Fruit fly (Drosophila melanogaster) whole organism, embryonic: ENCODE data around the gene Duox.

Experiments
- BEAF-32 ChIP-seq: fragments of 200-800 bp; sonication (Bioruptor generic); optimal IDR thresholded peaks from 3 replicates; lab custom pipeline; 2017; ENCODE audit warnings: missing biosample characterization, missing genetic modification characterization, mild to moderate bottlenecking, moderate library complexity, missing genetic modification reagents
- CG10147 ChIP-seq: fragments of 200-800 bp; sonication (Bioruptor generic); optimal IDR thresholded peaks from 2 replicates; lab custom pipeline; 2019; ENCODE audit warnings: missing biosample characterization, mild to moderate bottlenecking, missing genetic modification characterization, moderate library complexity
- CG10654 ChIP-seq: fragments of 200-800 bp; sonication (Bioruptor generic); optimal IDR thresholded peaks from 2 replicates; lab custom pipeline; 2016; ENCODE audit warnings: missing biosample characterization, missing genetic modification characterization
- CG15011 ChIP-seq: fragments of 200-800 bp; sonication (Bioruptor generic); optimal IDR thresholded peaks from 3 replicates; lab custom pipeline; 2018; ENCODE audit warnings: missing biosample characterization, mild to moderate bottlenecking, missing genetic modification characterization
- CG1602 ChIP-seq: fragments of 200-800 bp; sonication (Bioruptor generic); optimal IDR thresholded peaks from 3 replicates; lab custom pipeline; 2016; ENCODE audit warnings: missing biosample characterization, missing genetic modification characterization
- CG16863 ChIP-seq: fragments of 200-800 bp; sonication (Bioruptor generic); optimal IDR thresholded peaks from 3 replicates; lab custom pipeline; 2016; ENCODE audit warnings: missing biosample characterization, missing genetic modification characterization
- CG17359 ChIP-seq: fragments of 200-800 bp; sonication (Bioruptor generic); optimal IDR thresholded peaks from 3 replicates; lab custom pipeline; 2018; ENCODE audit warnings: missing biosample characterization, mild to moderate bottlenecking, missing genetic modification characterization, moderate library complexity
- CG17802 ChIP-seq: fragments of 200-800 bp; sonication (Bioruptor generic); optimal IDR thresholded peaks from 2 replicates; lab custom pipeline; 2018; ENCODE audit warnings: missing biosample characterization, mild to moderate bottlenecking, missing genetic modification characterization, moderate library complexity
- CG1792 ChIP-seq: fragments of 200-800 bp; sonication (Bioruptor generic); optimal IDR thresholded peaks from 2 replicates; lab custom pipeline; 2016; ENCODE audit warnings: missing biosample characterization, missing genetic modification characterization
- CG2120 ChIP-seq: fragments of 200-800 bp; sonication (Bioruptor generic); optimal IDR thresholded peaks from 3 replicates; lab custom pipeline; 2016; ENCODE audit warnings: missing biosample characterization, missing genetic modification characterization
- CG30431 ChIP-seq: fragments of 200-800 bp; sonication (Bioruptor generic); optimal IDR thresholded peaks from 2 replicates; lab custom pipeline; 2017; ENCODE audit warnings: missing biosample characterization, missing genetic modification characterization
- CG31365 ChIP-seq: fragments of 200-800 bp; sonication (Bioruptor generic); optimal IDR thresholded peaks from 2 replicates; lab custom pipeline; 2018; ENCODE audit warnings: missing biosample characterization, mild to moderate bottlenecking, missing genetic modification characterization
- CG31388 ChIP-seq: fragments of 200-800 bp; sonication (Bioruptor generic); optimal IDR thresholded peaks from 2 replicates; lab custom pipeline; 2016; ENCODE audit warnings: missing biosample characterization, missing genetic modification characterization
- CG4707 ChIP-seq: fragments of 200-800 bp; sonication (Bioruptor generic); optimal IDR thresholded peaks from 2 replicates; lab custom pipeline; 2018; ENCODE audit warnings: missing biosample characterization, mild to moderate bottlenecking, missing genetic modification characterization, moderate library complexity
- CG5180 ChIP-seq: fragments of 200-800 bp; sonication (Bioruptor generic); optimal IDR thresholded peaks from 3 replicates; lab custom pipeline; 2017; ENCODE audit warnings: missing biosample characterization, missing genetic modification characterization, mild to moderate bottlenecking, moderate library complexity, missing genetic modification reagents
- CG7372 ChIP-seq: fragments of 200-800 bp; sonication (Bioruptor generic); IDR thresholded peaks from 2 replicates; pipeline ENCODE4 v1.3.6; 2022; ENCODE audit warnings: missing biosample characterization, missing genetic modification characterization
- CG8089 ChIP-seq: fragments of 200-800 bp; sonication (Bioruptor generic); optimal IDR thresholded peaks from 3 replicates; lab custom pipeline; 2016; ENCODE audit warnings: missing biosample characterization, missing genetic modification characterization
- CG9215 ChIP-seq: fragments of 200-800 bp; sonication (Bioruptor generic); IDR thresholded peaks from 2 replicates; pipeline ENCODE4 v1.3.6; 2022; ENCODE audit warnings: missing biosample characterization, missing genetic modification characterization
- CG9437 ChIP-seq: fragments of 200-800 bp; sonication (Bioruptor generic); optimal IDR thresholded peaks from 2 replicates; lab custom pipeline; 2018; ENCODE audit warnings: missing biosample characterization, mild to moderate bottlenecking, missing genetic modification characterization
- Dbx ChIP-seq: fragments of 200-800 bp; sonication (Bioruptor generic); IDR thresholded peaks from 3 replicates; pipeline ENCODE4 v1.3.6; 2022; ENCODE audit warnings: missing biosample characterization, missing genetic modification characterization
- Dfd ChIP-seq, 2 experiments: fragments of >200 bp; optimal IDR thresholded peaks; 2 replicates each; lab custom pipeline; 2017; ENCODE audit warnings: missing biosample characterization in 2 of 2, missing genetic modification characterization in 2 of 2
- Doc2 ChIP-seq: fragments of 200-800 bp; sonication (Bioruptor generic); IDR thresholded peaks from 2 replicates; pipeline ENCODE4 v1.3.6; 2022; ENCODE audit warnings: missing biosample characterization, missing genetic modification characterization
- ERR ChIP-seq: fragments of 200-800 bp; sonication (Bioruptor generic); optimal IDR thresholded peaks from 2 replicates; lab custom pipeline; 2016; ENCODE audit warnings: missing biosample characterization, missing genetic modification characterization
- Fer3 ChIP-seq: fragments of 200-800 bp; sonication (Bioruptor generic); optimal IDR thresholded peaks from 2 replicates; lab custom pipeline; 2018; ENCODE audit warnings: missing biosample characterization, mild to moderate bottlenecking, missing genetic modification characterization, moderate library complexity
- HLHmδ ChIP-seq: fragments of 200-800 bp; sonication (Bioruptor generic); optimal IDR thresholded peaks from 2 replicates; lab custom pipeline; 2018; ENCODE audit warnings: missing biosample characterization, mild to moderate bottlenecking, missing genetic modification characterization, moderate library complexity
- Neu2 ChIP-seq: fragments of 200-800 bp; sonication (Bioruptor generic); optimal IDR thresholded peaks from 3 replicates; lab custom pipeline; 2016; ENCODE audit warnings: missing biosample characterization, missing genetic modification characterization, borderline replicate concordance
- Nf-YA ChIP-seq: fragments of 200-800 bp; sonication (Bioruptor generic); IDR thresholded peaks from 2 replicates; pipeline ENCODE4 v1.3.6; 2022; ENCODE audit warnings: missing biosample characterization, missing genetic modification characterization
- NfI ChIP-seq: fragments of 200-800 bp; sonication (Bioruptor generic); optimal IDR thresholded peaks from 3 replicates; lab custom pipeline; 2018; ENCODE audit warnings: missing biosample characterization, mild to moderate bottlenecking, missing genetic modification characterization, moderate library complexity
- Oaz ChIP-seq: fragments of 200-800 bp; sonication (Bioruptor generic); IDR thresholded peaks from 2 replicates; pipeline ENCODE4 v1.3.6; 2022; ENCODE audit warnings: missing biosample characterization, missing genetic modification characterization
- Pdp1 ChIP-seq, 2 experiments: fragments of 200-800 bp; sonication (Bioruptor generic); optimal IDR thresholded peaks; 3 replicates each; lab custom pipeline; 2016; ENCODE audit warnings: missing biosample characterization in 2 of 2, missing genetic modification characterization in 2 of 2, mild to moderate bottlenecking in 1 of 2, moderate library complexity in 1 of 2
- Rx ChIP-seq: fragments of 200-800 bp; sonication (Bioruptor generic); IDR thresholded peaks from 2 replicates; pipeline ENCODE4 v1.3.6; 2022; ENCODE audit warnings: missing biosample characterization, missing genetic modification characterization
- Sin3A ChIP-seq: fragments of >200 bp; optimal IDR thresholded peaks from 2 replicates; lab custom pipeline; 2018
- Ssrp ChIP-seq: fragments of 200-800 bp; sonication (Bioruptor generic); optimal IDR thresholded peaks from 2 replicates; lab custom pipeline; 2018; ENCODE audit warnings: missing biosample characterization, mild to moderate bottlenecking, missing genetic modification characterization, moderate library complexity
- Tbp ChIP-seq: fragments of >200 bp; optimal IDR thresholded peaks from 2 replicates; lab custom pipeline; 2018; ENCODE audit warnings: missing biosample characterization, missing genetic modification characterization
- YL-1 ChIP-seq: fragments of 200-800 bp; sonication (Bioruptor generic); optimal IDR thresholded peaks from 3 replicates; lab custom pipeline; 2017; ENCODE audit warnings: missing biosample characterization, mild to moderate bottlenecking, missing genetic modification characterization
- bowl ChIP-seq: fragments of 200-800 bp; sonication (Bioruptor generic); IDR thresholded peaks from 2 replicates; pipeline ENCODE4 v1.3.6; 2022; ENCODE audit warnings: missing biosample characterization, missing genetic modification characterization
- cg ChIP-seq: fragments of 200-800 bp; sonication (Bioruptor generic); optimal IDR thresholded peaks from 3 replicates; lab custom pipeline; 2019; ENCODE audit warnings: missing biosample characterization, mild to moderate bottlenecking, missing genetic modification characterization, moderate library complexity
- fu2 ChIP-seq: fragments of 200-800 bp; sonication (Bioruptor generic); optimal IDR thresholded peaks from 2 replicates; lab custom pipeline; 2016; ENCODE audit warnings: missing biosample characterization, missing genetic modification characterization
- gcm2 ChIP-seq: fragments of 200-800 bp; sonication (Bioruptor generic); optimal IDR thresholded peaks from 2 replicates; lab custom pipeline; 2016; ENCODE audit warnings: missing biosample characterization, missing genetic modification characterization
- gem ChIP-seq: fragments of 200-800 bp; sonication (Bioruptor generic); optimal IDR thresholded peaks from 2 replicates; lab custom pipeline; 2019; ENCODE audit warnings: missing biosample characterization, mild to moderate bottlenecking, missing genetic modification characterization, moderate library complexity
- gfzf ChIP-seq: fragments of 200-800 bp; sonication (Bioruptor generic); optimal IDR thresholded peaks from 2 replicates; lab custom pipeline; 2016; ENCODE audit warnings: missing biosample characterization, mild to moderate bottlenecking, missing genetic modification characterization, moderate library complexity
- grn ChIP-seq: fragments of 200-800 bp; sonication (Bioruptor generic); optimal IDR thresholded peaks from 3 replicates; lab custom pipeline; 2017; ENCODE audit warnings: missing biosample characterization, missing genetic modification characterization
- hth ChIP-seq: fragments of >200 bp; optimal IDR thresholded peaks from 2 replicates; lab custom pipeline; 2017; ENCODE audit warnings: inconsistent platforms
- jing ChIP-seq: fragments of 200-800 bp; sonication (Bioruptor generic); optimal IDR thresholded peaks from 2 replicates; lab custom pipeline; 2018; ENCODE audit warnings: missing biosample characterization, mild to moderate bottlenecking, missing genetic modification characterization
- peb ChIP-seq: fragments of 200-800 bp; sonication (Bioruptor generic); IDR thresholded peaks from 2 replicates; pipeline ENCODE4 v1.3.6; 2022; ENCODE audit warnings: missing biosample characterization, missing genetic modification characterization
- pros ChIP-seq: fragments of 200-800 bp; sonication (Bioruptor generic); optimal IDR thresholded peaks from 3 replicates; lab custom pipeline; 2019; ENCODE audit warnings: missing biosample characterization, mild to moderate bottlenecking, missing genetic modification characterization, moderate library complexity
- salm ChIP-seq: fragments of 200-800 bp; sonication (Bioruptor generic); optimal IDR thresholded peaks from 2 replicates; lab custom pipeline; 2018; ENCODE audit warnings: missing biosample characterization, mild to moderate bottlenecking, missing genetic modification characterization
- sc ChIP-seq, 3 experiments: fragments of >200 bp in 2 of 3; fragments of 200-800 bp in 1 of 3; sonication (Bioruptor generic) in 1 of 3; optimal IDR thresholded peaks; 2 replicates in 2 of 3; 3 replicates in 1 of 3; lab custom pipeline; 2017; ENCODE audit warnings: mild to moderate bottlenecking in 1 of 3, missing biosample characterization in 1 of 3, missing genetic modification characterization in 1 of 3, missing genetic modification reagents in 1 of 3
- sd ChIP-seq: fragments of 200-800 bp; sonication (Bioruptor generic); optimal IDR thresholded peaks from 3 replicates; lab custom pipeline; 2018; ENCODE audit warnings: missing biosample characterization, mild to moderate bottlenecking, missing genetic modification characterization, moderate library complexity
- tgo ChIP-seq: fragments of 200-800 bp; sonication (Bioruptor generic); IDR thresholded peaks from 3 replicates; pipeline ENCODE4 v1.3.6; 2022; ENCODE audit warnings: missing biosample characterization, missing genetic modification characterization

Gene Duox

DNA sequence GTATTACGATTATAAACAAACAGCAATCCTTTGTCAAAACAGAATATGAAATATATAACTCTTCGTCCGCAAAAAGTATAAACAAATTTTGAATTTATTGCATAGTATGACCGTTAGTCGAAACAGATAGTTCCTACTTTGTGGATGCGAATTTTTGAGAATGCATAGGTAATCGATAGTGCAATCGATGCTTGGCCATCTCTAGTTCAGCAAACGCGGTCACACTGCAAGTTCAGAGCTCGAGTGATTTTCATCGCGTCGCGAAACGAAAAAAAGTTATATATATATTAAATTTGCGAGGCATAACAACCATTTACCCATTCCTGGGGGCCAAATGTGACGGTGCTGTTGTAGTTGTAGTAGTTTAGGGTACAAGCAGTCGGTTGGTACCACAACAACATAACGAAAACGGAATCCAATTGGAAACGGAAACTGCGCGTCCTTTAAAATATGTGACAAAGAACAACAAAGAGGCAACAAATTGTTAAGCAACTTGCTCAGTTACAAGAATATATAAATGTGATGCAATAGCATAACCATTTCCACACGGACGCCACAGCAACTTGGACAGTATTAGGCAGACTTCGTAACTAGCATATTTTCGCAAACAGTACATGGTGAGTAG, 27.0 kb upstream of the Duox start, which contains the start of gene CG2991 (continued):
- TF ChIP-seq peb (GFP tag; lab: Robert Waterston, UW) (no peak), CG10654 (GFP tag; lab: Kevin White, UChicago) (no peak), YL-1 (GFP tag; lab: Kevin White, UChicago) (peak; percentile 69), CG17359 (tag; lab: Kevin White, UChicago) (peak; percentile 37), hth (no peak), Ssrp (no peak), CG2120 (GFP tag; lab: Kevin White, UChicago) (peak; percentile 41), CG9437 (peak; percentile 19), CG31365 (tag; lab: Kevin White, UChicago) (peak; percentile 3), Pdp1 (GFP tag; optimal IDR thresholded peaks at IDR 0.05; lab: Kevin White, UChicago) (peak; percentile 16 to 55), Oaz (GFP tag; lab: Robert Waterston, UW) (no peak), CG1602 (GFP tag; lab: Kevin White, UChicago) (no peak), ERR (peak; percentile 51), CG31388 (GFP tag; lab: Kevin White, UChicago) (no peak), gem (tag; lab: Kevin White, UChicago) (peak; percentile 11), Rx (GFP tag; lab: Robert Waterston, UW) (no peak), HLHmδ (peak; percentile 17), tgo (no peak), gfzf (peak; percentile 92), CG9215 (GFP tag; lab: Robert Waterston, UW) (no peak), BEAF-32 (GFP tag; lab: Kevin White, UChicago) (peak; percentile 93), Nf-YA (no peak), CG8089 (no peak), Dbx (GFP tag; lab: Robert Waterston, UW) (0 out of 3 replicates have a peak, but pooled peaks have one; percentile 21), CG4707 (GFP tag; lab: Kevin White, UChicago) (no peak), Neu2 (no peak), Fer3 (tag; lab: Kevin White, UChicago) (peak; percentile 5), bowl (GFP tag; lab: Robert Waterston, UW) (no peak), CG17802 (tag; lab: Kevin White, UChicago) (no peak), fu2 (GFP tag; lab: Kevin White, UChicago) (no peak), sc (optimal IDR thresholded peaks at IDR 0.05; lab: Kevin White, UChicago) (no peak), sc (GFP tag; optimal IDR thresholded peaks at IDR 0.05; lab: Kevin White, UChicago) (no peak), gcm2 (GFP tag; lab: Kevin White, UChicago) (peak; percentile 24), CG16863 (no peak), Tbp (GFP tag; lab: Kevin White, UChicago) (no peak), Dfd (GFP tag; optimal IDR thresholded peaks at IDR 0.05; lab: Kevin White, UChicago) (no peak), salm (tag; lab: Kevin White, UChicago) (no peak), CG30431 (no peak), sd (tag; lab: Kevin White, UChicago) (peak; percentile 82), CG7372 (GFP tag; lab: Robert Waterston, UW) (no peak), jing (GFP tag; lab: Kevin White, UChicago) (no peak), CG10147 (peak; percentile 36), grn (GFP tag; lab: Kevin White, UChicago) (no peak), cg (no peak), Sin3A (lab: Kevin White, UChicago) (peak; percentile 39), Doc2 (no peak), pros (GFP tag; lab: Kevin White, UChicago) (no peak), CG5180 (GFP tag; lab: Kevin White, UChicago) (peak; percentile 18), NfI (peak; percentile 26), CG1792 (GFP tag; lab: Kevin White, UChicago) (no peak), CG15011 (GFP tag; lab: Kevin White, UChicago) (no peak)
